Worm (Caenorhabditis elegans) whole organism, late embryonic: ENCODE measurements around the gene srd-50.
A peak's percentile ranks its signal among the peaks of the same experiment; 100 is the strongest.

Source experiments
- F13H6.1 ChIP-seq: sonication (generic microtip); optimal IDR thresholded peaks from 2 replicates; lab custom pipeline; 2016; ENCODE audit warnings: missing genetic modification characterization, missing compliant biosample characterization
- T23F11.4 ChIP-seq: fragments of 200-800 bp; sonication (Bioruptor generic); optimal IDR thresholded peaks from 2 replicates; lab custom pipeline; 2018; ENCODE audit warnings: mild to moderate bottlenecking, missing genetic modification characterization, missing compliant biosample characterization
- ahr-1 ChIP-seq: sonication (generic microtip); optimal IDR thresholded peaks from 2 replicates; lab custom pipeline; 2016; ENCODE audit warnings: missing genetic modification characterization, missing compliant biosample characterization
- ama-1 ChIP-seq: fragments of 150-350 bp; optimal IDR thresholded peaks from 2 replicates; lab custom pipeline; 2014
- ceh-14 ChIP-seq: sonication (generic microtip); optimal IDR thresholded peaks from 2 replicates; lab custom pipeline; 2016; ENCODE audit warnings: missing genotype, missing genetic modification characterization, missing compliant biosample characterization
- ceh-18 ChIP-seq: sonication (generic microtip); optimal IDR thresholded peaks from 2 replicates; lab custom pipeline; 2016; ENCODE audit warnings: missing genetic modification characterization, missing compliant biosample characterization
- ceh-31 ChIP-seq: sonication (generic microtip); optimal IDR thresholded peaks from 2 replicates; lab custom pipeline; 2016; ENCODE audit warnings: missing genetic modification characterization, missing compliant biosample characterization
- ceh-34 ChIP-seq: sonication (generic microtip); optimal IDR thresholded peaks from 2 replicates; lab custom pipeline; 2016; ENCODE audit warnings: mild to moderate bottlenecking, missing genetic modification characterization, missing compliant biosample characterization
- ceh-45 ChIP-seq: fragments of 200-800 bp; sonication (Bioruptor generic); IDR thresholded peaks from 2 replicates; pipeline ENCODE4 v1.3.6; 2022; ENCODE audit warnings: missing genetic modification reagents, missing genetic modification characterization, missing compliant biosample characterization
- ceh-48 ChIP-seq: sonication (generic microtip); optimal IDR thresholded peaks from 2 replicates; lab custom pipeline; 2016; ENCODE audit warnings: missing genetic modification characterization, inconsistent platforms, missing compliant biosample characterization
- ceh-6 ChIP-seq: fragments of 200-800 bp; sonication (Bioruptor generic); optimal IDR thresholded peaks from 2 replicates; lab custom pipeline; 2018; ENCODE audit warnings: mild to moderate bottlenecking, missing genetic modification characterization, missing compliant biosample characterization
- ceh-9 ChIP-seq: sonication (generic microtip); optimal IDR thresholded peaks from 2 replicates; lab custom pipeline; 2016; ENCODE audit warnings: mild to moderate bottlenecking, missing genetic modification characterization, inconsistent platforms, missing compliant biosample characterization
- dmd-4 ChIP-seq: sonication (generic microtip); optimal IDR thresholded peaks from 2 replicates; lab custom pipeline; 2016; ENCODE audit warnings: borderline replicate concordance, missing genetic modification characterization, missing compliant biosample characterization
- dve-1 ChIP-seq: sonication (generic microtip); optimal IDR thresholded peaks from 2 replicates; lab custom pipeline; 2017; ENCODE audit warnings: antibody characterized with exemption, mild to moderate bottlenecking, missing genetic modification characterization, missing compliant biosample characterization
- elt-4 ChIP-seq: sonication (generic microtip); optimal IDR thresholded peaks from 2 replicates; lab custom pipeline; 2016; ENCODE audit warnings: missing genetic modification characterization, missing compliant biosample characterization
- eyg-1 ChIP-seq: sonication (generic microtip); optimal IDR thresholded peaks from 2 replicates; lab custom pipeline; 2016; ENCODE audit warnings: missing genotype, missing genetic modification characterization, missing compliant biosample characterization
- fax-1 ChIP-seq: sonication (generic microtip); optimal IDR thresholded peaks from 2 replicates; lab custom pipeline; 2016; ENCODE audit warnings: missing genotype, missing genetic modification characterization, missing compliant biosample characterization
- hlh-13 ChIP-seq: fragments of 200-800 bp; sonication (Bioruptor generic); optimal IDR thresholded peaks from 2 replicates; lab custom pipeline; 2018; ENCODE audit warnings: mild to moderate bottlenecking, missing genetic modification characterization, missing compliant biosample characterization
- hlh-8 ChIP-seq: sonication (generic microtip); optimal IDR thresholded peaks from 2 replicates; lab custom pipeline; 2016; ENCODE audit warnings: missing genotype, missing genetic modification characterization, missing compliant biosample characterization
- lin-11 ChIP-seq: fragments of 200-800 bp; sonication (Bioruptor generic); optimal IDR thresholded peaks from 2 replicates; lab custom pipeline; 2018; ENCODE audit warnings: mild to moderate bottlenecking, missing genetic modification characterization, missing compliant biosample characterization
- mec-3 ChIP-seq: sonication (generic microtip); optimal IDR thresholded peaks from 2 replicates; lab custom pipeline; 2016; ENCODE audit warnings: borderline replicate concordance, missing genetic modification characterization, missing compliant biosample characterization
- nfya-1 ChIP-seq: sonication (generic microtip); optimal IDR thresholded peaks from 2 replicates; lab custom pipeline; 2017; ENCODE audit warnings: missing genetic modification characterization, mild to moderate bottlenecking, missing compliant biosample characterization, antibody characterized with exemption, moderate library complexity
- nhr-232 ChIP-seq: sonication (generic microtip); optimal IDR thresholded peaks from 2 replicates; lab custom pipeline; 2016; ENCODE audit warnings: missing genetic modification characterization, missing compliant biosample characterization
- pag-3 ChIP-seq: sonication (generic microtip); optimal IDR thresholded peaks from 2 replicates; lab custom pipeline; 2016; ENCODE audit warnings: missing compliant biosample characterization, missing genetic modification characterization, borderline replicate concordance
- pat-9 ChIP-seq: fragments of 200-800 bp; sonication (Bioruptor generic); optimal IDR thresholded peaks from 2 replicates; lab custom pipeline; 2018; ENCODE audit warnings: mild to moderate bottlenecking, missing genetic modification characterization, moderate library complexity, missing compliant biosample characterization
- pax-1 ChIP-seq: fragments of 150-350 bp; optimal IDR thresholded peaks from 2 replicates; lab custom pipeline; 2014; ENCODE audit warnings: missing biosample characterization, missing genetic modification characterization
- pha-2 ChIP-seq: sonication (generic microtip); optimal IDR thresholded peaks from 2 replicates; lab custom pipeline; 2017; ENCODE audit warnings: mild to moderate bottlenecking, missing genetic modification characterization, missing compliant biosample characterization
- pqm-1 ChIP-seq: sonication (generic microtip); optimal IDR thresholded peaks from 2 replicates; lab custom pipeline; 2016; ENCODE audit warnings: missing genetic modification characterization, missing compliant biosample characterization
- ref-2 ChIP-seq: sonication (generic microtip); optimal IDR thresholded peaks from 2 replicates; lab custom pipeline; 2016; ENCODE audit warnings: missing genetic modification characterization, missing compliant biosample characterization
- sdc-2 ChIP-seq: sonication (generic microtip); optimal IDR thresholded peaks from 2 replicates; lab custom pipeline; 2016; ENCODE audit warnings: missing genotype, missing genetic modification characterization, missing compliant biosample characterization
- sox-4 ChIP-seq: sonication (generic microtip); optimal IDR thresholded peaks from 2 replicates; lab custom pipeline; 2017; ENCODE audit warnings: mild to moderate bottlenecking, missing genetic modification characterization, inconsistent platforms, missing compliant biosample characterization
- tbx-2 ChIP-seq: sonication (generic microtip); optimal IDR thresholded peaks from 2 replicates; lab custom pipeline; 2016; ENCODE audit warnings: missing genetic modification characterization, missing compliant biosample characterization
- unc-3 ChIP-seq, 2 experiments: fragments of 200-800 bp in 1 of 2; sonication (Bioruptor generic) in 1 of 2; sonication (generic microtip) in 1 of 2; conservative IDR thresholded peaks in 1 of 2; optimal IDR thresholded peaks in 1 of 2; 2 replicates each; pipeline versions ENCODE4 v1.3.6 to Lab custom; 2016 to 2022; ENCODE audit warnings: missing compliant biosample characterization in 2 of 2, missing genetic modification characterization in 2 of 2, missing genetic modification reagents in 1 of 2
- unc-42 ChIP-seq: sonication (generic microtip); optimal IDR thresholded peaks from 2 replicates; lab custom pipeline; 2016; ENCODE audit warnings: missing genotype, missing genetic modification characterization, missing compliant biosample characterization
- unc-86 ChIP-seq: sonication (generic microtip); optimal IDR thresholded peaks from 2 replicates; lab custom pipeline; 2016; ENCODE audit warnings: missing genetic modification characterization, missing compliant biosample characterization
- ztf-16 ChIP-seq: sonication (generic microtip); optimal IDR thresholded peaks from 2 replicates; lab custom pipeline; 2017; ENCODE audit warnings: missing genetic modification characterization, missing compliant biosample characterization

The srd-50 gene

DNA sequence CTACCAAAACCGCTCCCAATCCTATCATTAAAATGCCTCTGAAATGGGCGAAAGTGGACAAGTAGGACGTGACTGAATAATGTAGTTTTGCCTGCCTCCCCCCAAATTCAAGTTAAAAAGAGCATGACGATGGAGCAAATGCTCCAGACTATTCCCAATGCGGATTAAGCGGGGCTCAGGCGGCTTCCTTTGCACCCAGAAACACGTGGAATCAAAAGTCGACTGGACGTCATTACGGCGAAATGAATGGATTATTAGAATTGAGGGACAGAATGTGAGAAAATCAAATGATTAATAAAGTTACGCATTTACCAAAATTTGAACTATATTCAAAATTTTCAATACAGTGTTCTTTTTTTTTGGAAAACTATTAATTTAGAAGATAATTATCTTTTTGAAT, 18.3 kb upstream of the srd-50 start:
- no peak for TF ChIP-seq mec-3 (tag; lab: Kevin White, UChicago)
- TF ChIP-seq sox-4 (tag; lab: Kevin White, UChicago) = no peak
- no peak for TF ChIP-seq nhr-232 (tag; lab: Kevin White, UChicago)
- no peak for TF ChIP-seq ref-2
- TF ChIP-seq eyg-1 (tag; lab: Kevin White, UChicago) = no peak
- no peak for TF ChIP-seq dve-1 (tag; lab: Kevin White, UChicago)
- no peak for TF ChIP-seq pqm-1 (tag; lab: Kevin White, UChicago)
- TF ChIP-seq ama-1 = no peak
- TF ChIP-seq pat-9 = no peak
- no peak for TF ChIP-seq unc-3 (GFP tag; conservative IDR thresholded peaks at IDR 0.05; lab: Robert Waterston, UW)
- TF ChIP-seq unc-3 (tag; optimal IDR thresholded peaks at IDR 0.05; lab: Kevin White, UChicago) = no peak
- no peak for TF ChIP-seq ceh-18 (tag; lab: Kevin White, UChicago)
- TF ChIP-seq ceh-9 (tag; lab: Kevin White, UChicago) = no peak
- no peak for TF ChIP-seq ceh-48 (tag; lab: Kevin White, UChicago)

DNA sequence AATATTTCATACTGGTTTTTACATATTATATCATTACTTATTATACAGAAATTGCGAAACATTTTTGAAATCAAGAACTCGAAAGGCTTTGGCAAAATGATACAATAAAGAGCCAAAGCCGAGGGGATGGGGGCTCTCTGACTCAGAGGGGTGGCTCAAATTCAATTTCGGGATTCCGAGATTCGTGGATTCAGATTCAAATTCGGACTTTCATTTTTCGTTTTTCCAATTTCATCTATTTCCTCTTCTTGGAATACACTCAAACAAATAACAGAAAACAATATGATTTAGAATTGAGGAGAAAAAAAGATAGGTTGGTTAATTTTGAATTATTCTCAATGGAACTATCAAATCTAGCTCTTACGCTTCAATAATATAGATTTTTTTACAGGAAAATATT, 17.5 kb upstream of the srd-50 start:
- TF ChIP-seq ref-2 (no peak), unc-42 (tag; lab: Kevin White, UChicago) (peak; percentile 70)

DNA sequence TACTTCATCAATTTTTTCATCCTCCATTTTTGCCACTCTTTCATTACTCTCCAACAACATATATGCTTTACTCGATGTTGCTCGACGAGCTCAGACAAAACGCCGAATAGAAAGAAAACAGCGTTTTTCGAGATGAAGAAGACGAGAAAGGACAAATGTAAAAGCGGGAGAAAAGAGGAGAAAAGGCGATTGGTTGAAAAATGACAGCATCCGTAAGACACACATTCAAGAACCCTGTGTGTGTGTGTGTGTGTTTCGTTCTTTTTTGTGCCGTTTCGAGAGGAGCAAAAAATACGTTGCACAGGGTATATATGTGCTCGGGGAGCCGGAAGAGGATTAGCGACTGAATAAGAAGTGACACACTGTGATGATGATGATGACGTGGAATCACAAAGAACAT, 12.2 kb upstream of the srd-50 start:
- TF ChIP-seq pha-2 (tag; lab: Kevin White, UChicago) (no peak), sdc-2 (no peak), T23F11.4 (GFP tag; lab: Kevin White, UChicago) (no peak), pag-3 (tag; lab: Kevin White, UChicago) (no peak), ceh-14 (tag; lab: Kevin White, UChicago) (no peak), unc-86 (tag; lab: Kevin White, UChicago) (no peak), ceh-45 (GFP tag; lab: Robert Waterston, UW) (no peak), dmd-4 (tag; lab: Kevin White, UChicago) (no peak), hlh-13 (no peak), unc-3 (GFP tag; conservative IDR thresholded peaks at IDR 0.05; lab: Robert Waterston, UW) (no peak), unc-3 (tag; optimal IDR thresholded peaks at IDR 0.05; lab: Kevin White, UChicago) (no peak), ama-1 (no peak), ceh-31 (tag; lab: Kevin White, UChicago) (no peak)

DNA sequence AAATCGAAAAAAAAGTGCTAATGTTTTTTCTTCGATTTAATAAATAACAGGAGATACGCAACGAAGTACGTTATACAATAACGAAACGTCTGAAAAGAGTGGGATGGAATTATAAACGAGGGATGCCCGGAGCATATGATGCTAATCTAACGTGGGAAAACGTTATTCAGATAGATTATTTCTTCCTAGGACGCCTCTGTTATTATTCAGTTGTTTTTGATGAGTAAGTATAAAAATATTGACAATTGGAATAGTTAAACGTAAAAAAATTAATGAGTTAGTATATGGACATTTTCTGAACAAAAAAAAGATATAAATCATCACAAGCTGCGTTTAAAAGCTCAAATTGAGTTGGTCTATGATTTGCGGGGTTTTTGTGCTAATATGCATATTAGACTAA, 3.2 kb upstream of the srd-50 start, which contains the start of gene srd-51:
Gene srd-51 (minus strand): TSS at position 101 of the 400 bp plus-strand sequence.
- TF ChIP-seq F13H6.1 (tag; lab: Kevin White, UChicago) (no peak), ama-1 (no peak), lin-11 (tag; lab: Kevin White, UChicago) (no peak), ceh-6 (GFP tag; lab: Kevin White, UChicago) (no peak), ahr-1 (no peak), elt-4 (tag; lab: Kevin White, UChicago) (no peak), nfya-1 (tag; lab: Kevin White, UChicago) (no peak), hlh-8 (no peak), ceh-34 (tag; lab: Kevin White, UChicago) (no peak), tbx-2 (tag; lab: Kevin White, UChicago) (no peak), pax-1 (tag; lab: Kevin White, UChicago) (no peak), fax-1 (tag; lab: Kevin White, UChicago) (no peak), ztf-16 (no peak), eyg-1 (tag; lab: Kevin White, UChicago) (no peak)
